Worm (Caenorhabditis elegans) whole organism, L1 larva: ENCODE results near the gene T04C12.11.
A peak's percentile ranks its signal among the peaks of the same experiment; 100 is the strongest.

ENCODE experiments used
- C04F5.9 ChIP-seq: sonication (generic microtip); optimal IDR thresholded peaks from 2 replicates; lab custom pipeline; 2016; ENCODE audit warnings: missing genetic modification characterization, missing compliant biosample characterization
- C16A3.4 ChIP-seq: fragments of 150-350 bp; optimal IDR thresholded peaks from 2 replicates; lab custom pipeline; 2014; ENCODE audit warnings: missing biosample characterization, missing genetic modification characterization
- C34B4.2 ChIP-seq: sonication (generic microtip); optimal IDR thresholded peaks from 2 replicates; lab custom pipeline; 2017; ENCODE audit warnings: mild to moderate bottlenecking, missing genetic modification characterization, missing compliant biosample characterization
- F16B12.6 ChIP-seq: fragments of 150-350 bp; optimal IDR thresholded peaks from 2 replicates; lab custom pipeline; 2014; ENCODE audit warnings: missing biosample characterization, missing genetic modification characterization
- Y116A8C.19 ChIP-seq: sonication (generic microtip); optimal IDR thresholded peaks from 2 replicates; lab custom pipeline; 2016; ENCODE audit warnings: missing compliant biosample characterization, missing genetic modification characterization, borderline replicate concordance
- alr-1 ChIP-seq: fragments of 200-800 bp; sonication (Bioruptor generic); optimal IDR thresholded peaks from 2 replicates; lab custom pipeline; 2018; ENCODE audit warnings: borderline replicate concordance, mild to moderate bottlenecking, missing genetic modification characterization, missing compliant biosample characterization
- aly-2 ChIP-seq: fragments of 150-350 bp; optimal IDR thresholded peaks from 2 replicates; lab custom pipeline; 2014; ENCODE audit warnings: missing biosample characterization, missing genetic modification characterization
- ama-1 ChIP-seq: fragments of 150-350 bp; optimal IDR thresholded peaks from 2 replicates; lab custom pipeline; 2014
- blmp-1 ChIP-seq: fragments of 150-350 bp; optimal IDR thresholded peaks from 2 replicates; lab custom pipeline; 2014; ENCODE audit warnings: missing biosample characterization, missing genetic modification characterization
- ceh-8 ChIP-seq: fragments of 200-800 bp; sonication (Bioruptor generic); optimal IDR thresholded peaks from 2 replicates; lab custom pipeline; 2018; ENCODE audit warnings: mild to moderate bottlenecking, missing genetic modification characterization, moderate library complexity, missing compliant biosample characterization
- ceh-82 ChIP-seq, 3 experiments: fragments of 150-350 bp in 1 of 3; sonication (generic microtip) in 2 of 3; optimal IDR thresholded peaks; 2 replicates each; lab custom pipeline; 2014 to 2017; ENCODE audit warnings: missing biosample characterization in 3 of 3, missing genetic modification characterization in 3 of 3
- ceh-88 ChIP-seq: fragments of 200-800 bp; sonication (Bioruptor generic); IDR thresholded peaks from 2 replicates; pipeline ENCODE4 v1.3.6; 2022; ENCODE audit warnings: missing genetic modification characterization, missing compliant biosample characterization
- ceh-90 ChIP-seq: sonication (generic microtip); optimal IDR thresholded peaks from 2 replicates; lab custom pipeline; 2016; ENCODE audit warnings: missing genetic modification characterization, missing compliant biosample characterization
- dpl-1 ChIP-seq, 3 experiments: fragments of 150-350 bp in 2 of 3; sonication (generic microtip) in 1 of 3; optimal IDR thresholded peaks; 2 replicates each; lab custom pipeline; 2014 to 2017; ENCODE audit warnings: missing biosample characterization in 3 of 3, missing genetic modification characterization in 3 of 3, missing genetic modification reagents in 3 of 3
- efl-3 ChIP-seq: fragments of 200-800 bp; sonication (Bioruptor generic); optimal IDR thresholded peaks from 2 replicates; lab custom pipeline; 2018; ENCODE audit warnings: mild to moderate bottlenecking, missing genetic modification characterization, missing compliant biosample characterization
- fkh-10 ChIP-seq: sonication (generic microtip); optimal IDR thresholded peaks from 2 replicates; lab custom pipeline; 2017; ENCODE audit warnings: missing biosample characterization, missing genetic modification reagents, missing genetic modification characterization
- fkh-4 ChIP-seq: sonication (generic microtip); optimal IDR thresholded peaks from 2 replicates; lab custom pipeline; 2016; ENCODE audit warnings: missing compliant biosample characterization, missing genetic modification characterization, borderline replicate concordance
- fkh-8 ChIP-seq: sonication (generic microtip); optimal IDR thresholded peaks from 2 replicates; lab custom pipeline; 2016; ENCODE audit warnings: mild to moderate bottlenecking, missing genetic modification characterization, missing compliant biosample characterization
- hpl-2 ChIP-seq: fragments of 150-350 bp; optimal IDR thresholded peaks from 2 replicates; lab custom pipeline; 2014; ENCODE audit warnings: missing biosample characterization, missing genetic modification reagents, missing genetic modification characterization
- irx-1 ChIP-seq: sonication (generic microtip); optimal IDR thresholded peaks from 2 replicates; lab custom pipeline; 2016; ENCODE audit warnings: missing genetic modification characterization, missing compliant biosample characterization
- isw-1 ChIP-seq: fragments of 200-800 bp; sonication (Bioruptor generic); IDR thresholded peaks from 2 replicates; pipeline ENCODE4 v1.3.6; 2022; ENCODE audit warnings: missing genetic modification characterization, missing compliant biosample characterization
- jun-1 ChIP-seq: fragments of 150-350 bp; optimal IDR thresholded peaks from 2 replicates; lab custom pipeline; 2014; ENCODE audit warnings: missing biosample characterization, missing genetic modification reagents, missing genetic modification characterization
- lin-14 ChIP-seq: fragments of 200-800 bp; sonication (Bioruptor generic); optimal IDR thresholded peaks from 2 replicates; lab custom pipeline; 2018; ENCODE audit warnings: mild to moderate bottlenecking, missing genetic modification characterization, moderate library complexity, missing compliant biosample characterization
- lin-15B ChIP-seq: fragments of 150-350 bp; sonication (generic microtip); optimal IDR thresholded peaks from 3 replicates; lab custom pipeline; 2014; ENCODE audit warnings: missing biosample characterization, missing genetic modification characterization
- lin-35 ChIP-seq, 2 experiments: fragments of 150-350 bp; optimal IDR thresholded peaks; 2 replicates each; lab custom pipeline; 2014; ENCODE audit warnings: missing biosample characterization in 2 of 2, missing genetic modification characterization in 2 of 2, missing genetic modification reagents in 2 of 2
- mdl-1 ChIP-seq, 2 experiments: fragments of 150-350 bp; optimal IDR thresholded peaks; 2 replicates each; lab custom pipeline; 2014 to 2017; ENCODE audit warnings: missing biosample characterization in 2 of 2, missing genetic modification characterization in 2 of 2, inconsistent platforms in 1 of 2
- nhr-12 ChIP-seq: sonication (generic microtip); optimal IDR thresholded peaks from 2 replicates; lab custom pipeline; 2017; ENCODE audit warnings: missing biosample characterization, missing genetic modification characterization
- nhr-19 ChIP-seq: fragments of 200-800 bp; sonication (Bioruptor generic); conservative IDR thresholded peaks from 2 replicates; pipeline ENCODE4 v1.3.6; 2022; ENCODE audit warnings: missing genetic modification characterization, missing compliant biosample characterization
- nhr-20 ChIP-seq: sonication (generic microtip); optimal IDR thresholded peaks from 2 replicates; lab custom pipeline; 2016; ENCODE audit warnings: mild to moderate bottlenecking, missing genetic modification characterization, missing compliant biosample characterization
- nhr-237 ChIP-seq: fragments of 150-350 bp; optimal IDR thresholded peaks from 2 replicates; lab custom pipeline; 2014; ENCODE audit warnings: missing biosample characterization, missing genetic modification characterization
- nhr-71 ChIP-seq: sonication (generic microtip); optimal IDR thresholded peaks from 2 replicates; lab custom pipeline; 2016; ENCODE audit warnings: mild to moderate bottlenecking, missing genetic modification characterization, moderate library complexity, missing compliant biosample characterization
- nhr-77 ChIP-seq: fragments of 150-350 bp; optimal IDR thresholded peaks from 2 replicates; lab custom pipeline; 2014; ENCODE audit warnings: missing biosample characterization, missing genetic modification characterization
- nhr-90 ChIP-seq: sonication (generic microtip); optimal IDR thresholded peaks from 2 replicates; lab custom pipeline; 2016; ENCODE audit warnings: mild to moderate bottlenecking, missing genetic modification characterization, missing compliant biosample characterization; ENCODE audit not compliant: poor library complexity
- pag-3 ChIP-seq: sonication (generic microtip); optimal IDR thresholded peaks from 2 replicates; lab custom pipeline; 2017; ENCODE audit warnings: missing genetic modification characterization, mild to moderate bottlenecking, missing compliant biosample characterization, antibody characterized with exemption, borderline replicate concordance; ENCODE audit not compliant: insufficient read depth
- pax-3 ChIP-seq: fragments of 200-800 bp; sonication (Bioruptor generic); optimal IDR thresholded peaks from 2 replicates; lab custom pipeline; 2018; ENCODE audit warnings: mild to moderate bottlenecking, missing genetic modification characterization, moderate library complexity, missing compliant biosample characterization
- pqm-1 ChIP-seq: sonication (generic microtip); optimal IDR thresholded peaks from 3 replicates; lab custom pipeline; 2017; ENCODE audit warnings: missing biosample characterization, missing genetic modification characterization
- rnt-1 ChIP-seq: sonication (generic microtip); optimal IDR thresholded peaks from 2 replicates; lab custom pipeline; 2016; ENCODE audit warnings: mild to moderate bottlenecking, missing genetic modification characterization, moderate library complexity, missing compliant biosample characterization
- skn-1 ChIP-seq: fragments of 150-350 bp; optimal IDR thresholded peaks from 2 replicates; lab custom pipeline; 2014; ENCODE audit warnings: missing biosample characterization, missing genetic modification characterization
- snpc-4 ChIP-seq: fragments of 150-350 bp; optimal IDR thresholded peaks from 2 replicates; lab custom pipeline; 2014; ENCODE audit warnings: missing biosample characterization, missing genetic modification characterization
- snu-23 ChIP-seq: sonication (generic microtip); optimal IDR thresholded peaks from 2 replicates; lab custom pipeline; 2016; ENCODE audit warnings: missing genetic modification characterization, missing compliant biosample characterization
- sptf-1 ChIP-seq: fragments of 150-350 bp; optimal IDR thresholded peaks from 2 replicates; lab custom pipeline; 2014; ENCODE audit warnings: missing biosample characterization, missing genetic modification characterization
- swsn-7 ChIP-seq: sonication (generic microtip); optimal IDR thresholded peaks from 2 replicates; lab custom pipeline; 2016; ENCODE audit warnings: missing genetic modification characterization, missing compliant biosample characterization
- tbx-2 ChIP-seq: sonication (generic microtip); optimal IDR thresholded peaks from 2 replicates; lab custom pipeline; 2016; ENCODE audit warnings: missing genetic modification characterization, missing compliant biosample characterization
- tlp-1 ChIP-seq: fragments of 150-350 bp; optimal IDR thresholded peaks from 2 replicates; lab custom pipeline; 2014; ENCODE audit warnings: missing biosample characterization, missing genetic modification characterization
- unc-130 ChIP-seq: fragments of 150-350 bp; optimal IDR thresholded peaks from 2 replicates; lab custom pipeline; 2017; ENCODE audit warnings: missing biosample characterization, missing genetic modification characterization, inconsistent platforms
- unc-30 ChIP-seq: sonication (generic microtip); optimal IDR thresholded peaks from 2 replicates; lab custom pipeline; 2017; ENCODE audit warnings: missing biosample characterization, missing genetic modification characterization
- unc-86 ChIP-seq: sonication (generic microtip); optimal IDR thresholded peaks from 2 replicates; lab custom pipeline; 2016; ENCODE audit warnings: missing genetic modification characterization, missing compliant biosample characterization
- unc-98 ChIP-seq: fragments of 200-800 bp; sonication (Bioruptor generic); IDR thresholded peaks from 2 replicates; pipeline ENCODE4 v1.3.6; 2022; ENCODE audit warnings: missing genetic modification characterization, missing compliant biosample characterization
- xbp-1 ChIP-seq: sonication (generic microtip); optimal IDR thresholded peaks from 2 replicates; lab custom pipeline; 2016; ENCODE audit warnings: missing genetic modification characterization, missing compliant biosample characterization
- zip-4 ChIP-seq: fragments of 200-800 bp; sonication (Bioruptor generic); optimal IDR thresholded peaks from 2 replicates; lab custom pipeline; 2018; ENCODE audit warnings: mild to moderate bottlenecking, missing genetic modification characterization, moderate library complexity, missing compliant biosample characterization
- ztf-11 ChIP-seq, 2 experiments: sonication (generic microtip); optimal IDR thresholded peaks; 2 replicates each; lab custom pipeline; 2016 to 2017; ENCODE audit warnings: missing genetic modification characterization in 2 of 2, missing biosample characterization in 1 of 2, missing compliant biosample characterization in 1 of 2
- ztf-4 ChIP-seq: fragments of 150-350 bp; optimal IDR thresholded peaks from 2 replicates; lab custom pipeline; 2014; ENCODE audit warnings: missing biosample characterization, missing genetic modification characterization

The T04C12.11 gene

DNA sequence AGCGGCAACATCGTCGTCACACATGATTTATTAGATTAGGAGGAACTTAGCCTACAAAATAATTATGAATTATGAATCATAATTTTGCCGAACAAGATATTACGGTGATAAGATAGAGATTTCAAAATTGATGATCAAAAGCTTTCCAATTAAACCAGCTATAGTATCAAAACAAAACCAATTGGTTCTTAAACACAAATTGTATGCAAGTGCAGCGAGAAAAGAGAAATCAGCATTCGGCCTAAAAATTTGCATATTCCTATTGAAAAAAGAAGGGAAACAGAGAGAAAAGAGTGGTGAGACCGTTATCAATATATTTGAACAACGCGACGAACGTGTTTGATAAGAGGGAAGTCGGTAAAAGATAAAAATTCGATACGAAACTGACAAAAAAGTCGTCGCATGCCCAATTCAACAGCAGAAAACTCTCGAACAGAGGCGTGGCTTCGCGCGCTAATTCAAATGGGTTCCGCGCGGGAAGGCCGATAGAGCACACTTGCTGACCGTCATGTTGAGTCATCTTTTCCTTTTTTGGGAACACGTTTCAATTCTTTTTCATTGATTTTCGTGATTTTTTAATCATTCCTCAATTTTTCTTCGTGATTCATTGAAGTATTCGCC is 18.1 kb upstream of the T04C12.11 start, which contains the start of gene act-2:
Gene act-2, minus strand, starts transcription at position 51 of the 621 bp plus-strand sequence.
- TF ChIP-seq nhr-237 (peak; percentile 33), hpl-2 (GFP tag; lab: Kevin White, UChicago) (no peak), ama-1 (lab: Kevin White, UChicago) (no peak), lin-35 (GFP tag; optimal IDR thresholded peaks at IDR 0.05; lab: Kevin White, UChicago) (peak; percentile 91 to 92), unc-130 (tag; lab: Kevin White, UChicago) (no peak), fkh-4 (tag; lab: Kevin White, UChicago) (no peak), mdl-1 (tag; optimal IDR thresholded peaks at IDR 0.05; lab: Kevin White, UChicago) (peak in 1 of 2 experiments; percentile 64), swsn-7 (tag; lab: Kevin White, UChicago) (peak; percentile 75), isw-1 (peak; percentile 51), ceh-88 (GFP tag; lab: Robert Waterston, UW) (no peak; the same call in 1 of the 2 replicates), dpl-1 (GFP tag; optimal IDR thresholded peaks at IDR 0.05; lab: Kevin White, UChicago) (peak; percentile 89 to 93 (median 93)), jun-1 (peak; percentile 85), skn-1 (tag; lab: Kevin White, UChicago) (peak; percentile 63), blmp-1 (tag; lab: Kevin White, UChicago) (peak; percentile 28), tlp-1 (tag; lab: Kevin White, UChicago) (no peak), nhr-77 (tag; lab: Kevin White, UChicago) (peak; percentile 47), ceh-82 (tag; optimal IDR thresholded peaks at IDR 0.05; lab: Kevin White, UChicago) (peak; percentile 7 to 82 (median 24)), unc-86 (peak; percentile 68), ztf-11 (tag; optimal IDR thresholded peaks at IDR 0.05; lab: Kevin White, UChicago) (no peak), F16B12.6 (tag; lab: Kevin White, UChicago) (peak; percentile 13), unc-30 (no peak), snpc-4 (tag; lab: Kevin White, UChicago) (no peak), unc-98 (GFP tag; lab: Robert Waterston, UW) (no peak), zip-4 (GFP tag; lab: Kevin White, UChicago) (no peak), fkh-8 (tag; lab: Kevin White, UChicago) (peak; percentile 87), alr-1 (tag; lab: Kevin White, UChicago) (no peak), pax-3 (peak; percentile 7), C34B4.2 (tag; lab: Kevin White, UChicago) (no peak), nhr-90 (tag; lab: Kevin White, UChicago) (peak; percentile 62), aly-2 (no peak), fkh-10 (GFP tag; lab: Kevin White, UChicago) (peak; percentile 47), pag-3 (tag; lab: Kevin White, UChicago) (no peak), lin-14 (GFP tag; lab: Kevin White, UChicago) (peak; percentile 94), irx-1 (tag; lab: Kevin White, UChicago) (no peak), ceh-90 (tag; lab: Kevin White, UChicago) (no peak), tbx-2 (tag; lab: Kevin White, UChicago) (peak; percentile 60), lin-15B (tag; lab: Kevin White, UChicago) (peak; percentile 65), pqm-1 (no peak), C04F5.9 (tag; lab: Kevin White, UChicago) (no peak), C16A3.4 (tag; lab: Kevin White, UChicago) (peak; percentile 66), Y116A8C.19 (no peak), nhr-19 (GFP tag; lab: Robert Waterston, UW) (peak; percentile 61), efl-3 (no peak), rnt-1 (tag; lab: Kevin White, UChicago) (peak; percentile 18), nhr-12 (no peak), ztf-4 (tag; lab: Kevin White, UChicago) (peak; percentile 31), xbp-1 (tag; lab: Kevin White, UChicago) (peak; percentile 69), snu-23 (GFP tag; lab: Kevin White, UChicago) (peak; percentile 92), nhr-71 (tag; lab: Kevin White, UChicago) (peak; percentile 85), nhr-20 (tag; lab: Kevin White, UChicago) (peak; percentile 86), ceh-8 (no peak), sptf-1 (no peak)
